Worm (Caenorhabditis elegans): Measurements from ENCODE around the gene srj-50.

The srj-50 gene

ce11 chrV:2832666-2833065 lies at the start of gene srj-50:
srj-50 (plus strand) TSS chrV:2832966.
- TF ChIP-seq him-1 (tag; optimal IDR thresholded peaks at IDR 0.05) (no peak), W03F9.2 (tag; optimal IDR thresholded peaks at IDR 0.05) (no peak), dao-5 (tag; optimal IDR thresholded peaks at IDR 0.05) (no peak)

- TF ChIP-seq dao-5 (tag; optimal IDR thresholded peaks at IDR 0.05) (no peak), him-1 (tag; optimal IDR thresholded peaks at IDR 0.05) (no peak), W03F9.2 (tag; optimal IDR thresholded peaks at IDR 0.05) (no peak)
Observed at ce11 chrV:2792958-2793357, 39.8 kb upstream of the srj-50 start.

ce11 chrV:2795998-2796397 lies 36.8 kb upstream of the srj-50 start, which contains the start of gene F54E2.2:
F54E2.2 (plus strand) TSS chrV:2796298.
- no peak for TF ChIP-seq dao-5 (tag; optimal IDR thresholded peaks at IDR 0.05)
- TF ChIP-seq W03F9.2 (tag; optimal IDR thresholded peaks at IDR 0.05) = no peak
- TF ChIP-seq him-1 (tag; optimal IDR thresholded peaks at IDR 0.05) = no peak

- TF ChIP-seq him-1 (tag; optimal IDR thresholded peaks at IDR 0.05) (no peak), W03F9.2 (tag; optimal IDR thresholded peaks at IDR 0.05) (no peak), dao-5 (tag; optimal IDR thresholded peaks at IDR 0.05) (no peak)
Observed at ce11 chrV:2799172-2799869, 33.4 kb upstream of the srj-50 start.

- TF ChIP-seq W03F9.2 (tag; optimal IDR thresholded peaks at IDR 0.05) (no peak), dao-5 (tag; optimal IDR thresholded peaks at IDR 0.05) (no peak), him-1 (tag; optimal IDR thresholded peaks at IDR 0.05) (no peak)
Observed at ce11 chrV:2800676-2801075, 32.1 kb upstream of the srj-50 start.

- TF ChIP-seq W03F9.2 (tag; optimal IDR thresholded peaks at IDR 0.05) (no peak), him-1 (tag; optimal IDR thresholded peaks at IDR 0.05) (no peak), dao-5 (tag; optimal IDR thresholded peaks at IDR 0.05) (no peak)
Observed at ce11 chrV:2801955-2802354, 30.8 kb upstream of the srj-50 start.

- TF ChIP-seq him-1 (tag; optimal IDR thresholded peaks at IDR 0.05) = no peak
Observed at ce11 chrV:2803258-2803657, 29.5 kb upstream of the srj-50 start.

- TF ChIP-seq him-1 (tag; optimal IDR thresholded peaks at IDR 0.05) (no peak), dao-5 (tag; optimal IDR thresholded peaks at IDR 0.05) (no peak), W03F9.2 (tag; optimal IDR thresholded peaks at IDR 0.05) (no peak)
Observed at ce11 chrV:2807760-2808159, 25.0 kb upstream of the srj-50 start, which contains the start of gene ketn-1. ketn-1 (minus strand) TSS chrV:2807860.

- TF ChIP-seq him-1 (tag; optimal IDR thresholded peaks at IDR 0.05) = no peak
- TF ChIP-seq dao-5 (tag; optimal IDR thresholded peaks at IDR 0.05) = no peak
- no peak for TF ChIP-seq W03F9.2 (tag; optimal IDR thresholded peaks at IDR 0.05)
Observed at ce11 chrV:2809443-2809842, 23.3 kb upstream of the srj-50 start.

ce11 chrV:2810164-2810563 lies 22.6 kb upstream of the srj-50 start, which contains the start of gene F54E2.1:
F54E2.1 (plus strand) TSS chrV:2810398.
- TF ChIP-seq dao-5 (tag; optimal IDR thresholded peaks at IDR 0.05) (no peak), him-1 (tag; optimal IDR thresholded peaks at IDR 0.05) (no peak), W03F9.2 (tag; optimal IDR thresholded peaks at IDR 0.05) (no peak)

- no peak for TF ChIP-seq W03F9.2 (tag; optimal IDR thresholded peaks at IDR 0.05)
Observed at ce11 chrV:2813856-2814255, 18.9 kb upstream of the srj-50 start, which contains the start of gene F54E2.9. F54E2.9 (minus strand) TSS chrV:2813987.

ce11 chrV:2815956-2816355 lies 16.8 kb upstream of the srj-50 start, which contains the start of gene F54E2.5:
F54E2.5 (minus strand) TSS chrV:2816056.
- no peak for TF ChIP-seq W03F9.2 (tag; optimal IDR thresholded peaks at IDR 0.05)
- no peak for TF ChIP-seq dao-5 (tag; optimal IDR thresholded peaks at IDR 0.05)
- TF ChIP-seq him-1 (tag; optimal IDR thresholded peaks at IDR 0.05) = no peak

ce11 chrV:2818117-2818516 lies 14.6 kb upstream of the srj-50 start, which contains the start of gene srt-34:
srt-34 (minus strand) TSS chrV:2818217.
- no peak for TF ChIP-seq W03F9.2 (tag; optimal IDR thresholded peaks at IDR 0.05)
- TF ChIP-seq him-1 (tag; optimal IDR thresholded peaks at IDR 0.05) = no peak
- TF ChIP-seq dao-5 (tag; optimal IDR thresholded peaks at IDR 0.05) = no peak

- no peak for TF ChIP-seq him-1 (tag; optimal IDR thresholded peaks at IDR 0.05)
- TF ChIP-seq W03F9.2 (tag; optimal IDR thresholded peaks at IDR 0.05) = no peak
- TF ChIP-seq dao-5 (tag; optimal IDR thresholded peaks at IDR 0.05) = no peak
Observed at ce11 chrV:2821618-2822272, 11.0 kb upstream of the srj-50 start, which contains the start of gene srh-36. srh-36 (minus strand) TSS chrV:2821668.
